Fruit fly (Drosophila melanogaster): ENCODE data around the gene CG17896.

DNA sequence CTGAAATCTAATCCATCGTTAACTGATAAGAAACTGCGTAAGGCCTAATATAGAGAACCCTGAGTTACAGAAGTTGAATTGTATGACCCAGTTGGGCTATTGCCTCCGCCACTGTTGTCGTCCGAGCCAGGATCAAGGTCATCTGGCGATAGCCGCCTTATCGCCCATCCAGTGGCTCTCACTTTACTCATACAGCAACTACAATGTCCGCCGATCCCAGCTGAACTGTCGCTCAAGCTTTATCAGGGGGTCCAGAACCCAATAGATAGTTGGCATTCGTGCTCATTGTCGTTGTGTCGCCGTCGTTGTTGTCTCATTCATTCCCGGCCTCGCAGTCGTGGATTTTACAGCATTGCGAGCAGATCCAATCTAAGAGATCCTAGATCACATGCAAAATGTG, 15.8 kb upstream of the CG17896 start, which contains the start of gene arg:
- TF ChIP-seq OdsH (GFP tag; optimal IDR thresholded peaks at IDR 0.05) (no peak), usp (GFP tag; optimal IDR thresholded peaks at IDR 0.05) (no peak), h (GFP tag; optimal IDR thresholded peaks at IDR 0.05) (no peak), Mio (GFP tag; optimal IDR thresholded peaks at IDR 0.05) (no peak), Hr83 (GFP tag; optimal IDR thresholded peaks at IDR 0.05; ENCODE audit: poor library complexity, severe bottlenecking) (no peak), psq (GFP tag; optimal IDR thresholded peaks at IDR 0.05) (no peak), N (GFP tag; optimal IDR thresholded peaks at IDR 0.05) (no peak), Myc (optimal IDR thresholded peaks at IDR 0.05) (no peak)

All from whole organism, wandering third instar larva.